Fruit fly (Drosophila melanogaster) whole organism, embryonic: ENCODE results near the gene Tango5.

Source experiments
- CG10209 ChIP-seq: fragments of 200-800 bp; sonication (Bioruptor generic); optimal IDR thresholded peaks from 3 replicates; lab custom pipeline; 2017; ENCODE audit warnings: missing biosample characterization, mild to moderate bottlenecking, missing genetic modification characterization, missing genetic modification reagents
- CG1024 ChIP-seq: fragments of 200-800 bp; sonication (Bioruptor generic); IDR thresholded peaks from 2 replicates; pipeline ENCODE4 v1.3.6; 2022; ENCODE audit warnings: missing biosample characterization, missing genetic modification characterization
- CG10431 ChIP-seq: fragments of 200-800 bp; sonication (Bioruptor generic); optimal IDR thresholded peaks from 3 replicates; lab custom pipeline; 2018; ENCODE audit warnings: missing biosample characterization, mild to moderate bottlenecking, missing genetic modification characterization
- CG1233 ChIP-seq: fragments of 200-800 bp; sonication (Bioruptor generic); optimal IDR thresholded peaks from 4 replicates; lab custom pipeline; 2018; ENCODE audit warnings: missing biosample characterization, mild to moderate bottlenecking, missing genetic modification characterization
- CG13775 ChIP-seq: fragments of 200-800 bp; sonication (Bioruptor generic); optimal IDR thresholded peaks from 3 replicates; lab custom pipeline; 2017; ENCODE audit warnings: missing biosample characterization, mild to moderate bottlenecking, missing genetic modification characterization
- CG14860 ChIP-seq: fragments of 200-800 bp; sonication (Bioruptor generic); IDR thresholded peaks from 3 replicates; pipeline ENCODE4 v1.3.6; 2022; ENCODE audit warnings: missing biosample characterization, missing genetic modification characterization; ENCODE audit not compliant: partially characterized antibody
- CG15011 ChIP-seq: fragments of 200-800 bp; sonication (Bioruptor generic); optimal IDR thresholded peaks from 3 replicates; lab custom pipeline; 2018; ENCODE audit warnings: missing biosample characterization, mild to moderate bottlenecking, missing genetic modification characterization
- CG16813 ChIP-seq: fragments of 200-800 bp; sonication (Bioruptor generic); IDR thresholded peaks from 3 replicates; pipeline ENCODE4 v1.3.6; 2022; ENCODE audit warnings: missing biosample characterization, missing genetic modification characterization; ENCODE audit not compliant: partially characterized antibody
- CG17361 ChIP-seq: fragments of 200-800 bp; sonication (Bioruptor generic); IDR thresholded peaks from 3 replicates; pipeline ENCODE4 v1.3.6; 2022; ENCODE audit warnings: missing biosample characterization, missing genetic modification characterization
- CG17912 ChIP-seq: fragments of 200-800 bp; sonication (Bioruptor generic); optimal IDR thresholded peaks from 2 replicates; lab custom pipeline; 2018; ENCODE audit warnings: missing biosample characterization, mild to moderate bottlenecking, missing genetic modification characterization
- CG30020 ChIP-seq: fragments of 200-800 bp; optimal IDR thresholded peaks from 2 replicates; lab custom pipeline; 2019; ENCODE audit warnings: missing biosample characterization, mild to moderate bottlenecking, missing genetic modification characterization, moderate library complexity
- CG3281 ChIP-seq: fragments of 200-800 bp; sonication (Bioruptor generic); optimal IDR thresholded peaks from 3 replicates; lab custom pipeline; 2017; ENCODE audit warnings: missing biosample characterization, mild to moderate bottlenecking, missing genetic modification characterization
- CG33213 ChIP-seq: fragments of 200-800 bp; sonication (Bioruptor generic); optimal IDR thresholded peaks from 3 replicates; lab custom pipeline; 2016; ENCODE audit warnings: missing biosample characterization, missing genetic modification characterization
- CG3995 ChIP-seq: fragments of 200-800 bp; sonication (Bioruptor generic); optimal IDR thresholded peaks from 3 replicates; lab custom pipeline; 2016; ENCODE audit warnings: missing biosample characterization, missing genetic modification characterization
- CG5953 ChIP-seq: fragments of 200-800 bp; sonication (Bioruptor generic); IDR thresholded peaks from 2 replicates; pipeline ENCODE4 v1.3.6; 2022; ENCODE audit warnings: missing biosample characterization, missing genetic modification characterization
- CG6272 ChIP-seq: fragments of 200-800 bp; sonication (Bioruptor generic); IDR thresholded peaks from 2 replicates; pipeline ENCODE4 v1.3.6; 2022; ENCODE audit warnings: missing biosample characterization, missing genetic modification characterization
- CG6765 ChIP-seq: fragments of 200-800 bp; sonication (Bioruptor generic); optimal IDR thresholded peaks from 3 replicates; lab custom pipeline; 2017; ENCODE audit warnings: missing biosample characterization, mild to moderate bottlenecking, missing genetic modification characterization
- CG6813 ChIP-seq: fragments of 200-800 bp; sonication (Bioruptor generic); optimal IDR thresholded peaks from 2 replicates; lab custom pipeline; 2017; ENCODE audit warnings: missing biosample characterization, missing genetic modification characterization, mild to moderate bottlenecking, moderate library complexity, missing genetic modification reagents
- CrebB ChIP-seq: fragments of 200-800 bp; sonication (Bioruptor generic); optimal IDR thresholded peaks from 3 replicates; lab custom pipeline; 2018; ENCODE audit warnings: missing biosample characterization, mild to moderate bottlenecking, missing genetic modification characterization
- ERR ChIP-seq: fragments of 200-800 bp; sonication (Bioruptor generic); optimal IDR thresholded peaks from 2 replicates; lab custom pipeline; 2016; ENCODE audit warnings: missing biosample characterization, missing genetic modification characterization
- GATAe ChIP-seq: fragments of 200-800 bp; sonication (Bioruptor generic); conservative IDR thresholded peaks from 2 replicates; pipeline ENCODE4 v1.3.6; 2022; ENCODE audit warnings: missing biosample characterization, missing genetic modification characterization
- Mrtf ChIP-seq: fragments of 200-800 bp; sonication (Bioruptor generic); IDR thresholded peaks from 3 replicates; pipeline ENCODE4 v1.3.6; 2022; ENCODE audit warnings: missing biosample characterization, missing genetic modification characterization
- Opbp ChIP-seq: fragments of 200-800 bp; sonication (Bioruptor generic); IDR thresholded peaks from 3 replicates; pipeline ENCODE4 v1.3.6; 2022; ENCODE audit warnings: missing biosample characterization, missing genetic modification characterization; ENCODE audit not compliant: partially characterized antibody
- Poxn ChIP-seq: fragments of 200-800 bp; sonication (Bioruptor generic); IDR thresholded peaks from 2 replicates; pipeline ENCODE4 v1.3.6; 2022; ENCODE audit warnings: missing biosample characterization, missing genetic modification characterization
- Sin3A ChIP-seq: fragments of >200 bp; optimal IDR thresholded peaks from 2 replicates; lab custom pipeline; 2018
- TFAM ChIP-seq: fragments of 200-800 bp; sonication (Bioruptor generic); optimal IDR thresholded peaks from 2 replicates; lab custom pipeline; 2017; ENCODE audit warnings: missing biosample characterization, missing genetic modification characterization, inconsistent platforms
- Taf1 ChIP-seq: fragments of 200-800 bp; sonication (Bioruptor generic); IDR thresholded peaks from 2 replicates; pipeline ENCODE4 v1.3.6; 2022; ENCODE audit warnings: missing biosample characterization, missing genetic modification characterization
- Xbp1 ChIP-seq: fragments of 200-800 bp; sonication (Bioruptor generic); optimal IDR thresholded peaks from 3 replicates; lab custom pipeline; 2016; ENCODE audit warnings: missing biosample characterization, mild to moderate bottlenecking, missing genetic modification characterization
- aop ChIP-seq: fragments of 200-800 bp; sonication (Bioruptor generic); IDR thresholded peaks from 2 replicates; pipeline ENCODE4 v1.3.6; 2022; ENCODE audit warnings: missing biosample characterization, missing genetic modification characterization
- ato ChIP-seq: fragments of 200-800 bp; sonication (Bioruptor generic); IDR thresholded peaks from 2 replicates; pipeline ENCODE4 v1.3.6; 2022; ENCODE audit warnings: missing biosample characterization, missing genetic modification characterization; ENCODE audit not compliant: partially characterized antibody
- bab2 ChIP-seq: fragments of 200-800 bp; sonication (Bioruptor generic); optimal IDR thresholded peaks from 2 replicates; lab custom pipeline; 2016; ENCODE audit warnings: missing biosample characterization, missing genetic modification characterization
- bowl ChIP-seq: fragments of 200-800 bp; sonication (Bioruptor generic); IDR thresholded peaks from 2 replicates; pipeline ENCODE4 v1.3.6; 2022; ENCODE audit warnings: missing biosample characterization, missing genetic modification characterization
- btn ChIP-seq: fragments of 200-800 bp; sonication (Bioruptor generic); optimal IDR thresholded peaks from 2 replicates; lab custom pipeline; 2016; ENCODE audit warnings: missing biosample characterization, missing genetic modification characterization
- chinmo ChIP-seq: fragments of 200-800 bp; sonication (Bioruptor generic); IDR thresholded peaks from 4 replicates; pipeline ENCODE4 v1.3.6; 2022; ENCODE audit warnings: missing biosample characterization, missing genetic modification characterization; ENCODE audit not compliant: partially characterized antibody
- danr ChIP-seq: fragments of 200-800 bp; sonication (Bioruptor generic); IDR thresholded peaks from 2 replicates; pipeline ENCODE4 v1.3.6; 2022; ENCODE audit warnings: missing biosample characterization, missing genetic modification characterization
- dimm ChIP-seq: fragments of 200-800 bp; sonication (Bioruptor generic); IDR thresholded peaks from 2 replicates; pipeline ENCODE4 v1.3.6; 2022; ENCODE audit warnings: missing biosample characterization, missing genetic modification characterization
- dm ChIP-seq: fragments of 200-800 bp; sonication (Bioruptor generic); optimal IDR thresholded peaks from 3 replicates; lab custom pipeline; 2016; ENCODE audit warnings: missing biosample characterization, missing genetic modification characterization
- exex ChIP-seq: fragments of 200-800 bp; sonication (Bioruptor generic); optimal IDR thresholded peaks from 4 replicates; lab custom pipeline; 2018; ENCODE audit warnings: missing biosample characterization, mild to moderate bottlenecking, missing genetic modification characterization, moderate library complexity
- fd64A ChIP-seq: fragments of 200-800 bp; sonication (Bioruptor generic); optimal IDR thresholded peaks from 3 replicates; lab custom pipeline; 2018; ENCODE audit warnings: missing biosample characterization, mild to moderate bottlenecking, missing genetic modification characterization
- gce ChIP-seq: fragments of 200-800 bp; sonication (Bioruptor generic); IDR thresholded peaks from 3 replicates; pipeline ENCODE4 v1.3.6; 2022; ENCODE audit warnings: missing biosample characterization, missing genetic modification characterization
- ham ChIP-seq: fragments of 200-800 bp; sonication (Bioruptor generic); IDR thresholded peaks from 2 replicates; pipeline ENCODE4 v1.3.6; 2022; ENCODE audit warnings: missing biosample characterization, missing genetic modification characterization
- lilli ChIP-seq: fragments of 200-800 bp; sonication (Bioruptor generic); optimal IDR thresholded peaks from 3 replicates; lab custom pipeline; 2016; ENCODE audit warnings: missing biosample characterization, missing genetic modification characterization
- odd ChIP-seq: fragments of 200-800 bp; sonication (Bioruptor generic); optimal IDR thresholded peaks from 2 replicates; lab custom pipeline; 2017; ENCODE audit warnings: missing biosample characterization, mild to moderate bottlenecking, missing genetic modification characterization
- otp ChIP-seq: fragments of 200-800 bp; sonication (Bioruptor generic); IDR thresholded peaks from 3 replicates; pipeline ENCODE4, ENCODE4 v1.3.6; 2022; ENCODE audit warnings: missing biosample characterization, missing genetic modification characterization
- pan ChIP-seq, 4 experiments: fragments of >200 bp in 3 of 4; fragments of 200-800 bp in 1 of 4; sonication (Bioruptor generic) in 1 of 4; optimal IDR thresholded peaks in 3 of 4; IDR thresholded peaks in 1 of 4; 2 replicates each; pipeline versions ENCODE4 v1.3.6 to Lab custom; 2017 to 2022; ENCODE audit warnings: missing biosample characterization in 2 of 4, missing genetic modification characterization in 2 of 4, mixed read lengths in 1 of 4
- pfk ChIP-seq: fragments of 200-800 bp; sonication (Bioruptor generic); optimal IDR thresholded peaks from 2 replicates; lab custom pipeline; 2018; ENCODE audit warnings: missing biosample characterization, mild to moderate bottlenecking, missing genetic modification characterization, moderate library complexity
- slou ChIP-seq: fragments of 200-800 bp; sonication (Bioruptor generic); optimal IDR thresholded peaks from 3 replicates; lab custom pipeline; 2016; ENCODE audit warnings: missing biosample characterization, missing genetic modification characterization
- tup ChIP-seq: fragments of 200-800 bp; sonication (Bioruptor generic); optimal IDR thresholded peaks from 2 replicates; lab custom pipeline; 2016; ENCODE audit warnings: missing biosample characterization, mild to moderate bottlenecking, missing genetic modification characterization, moderate library complexity
- vnd ChIP-seq: fragments of 200-800 bp; sonication (Bioruptor generic); IDR thresholded peaks from 3 replicates; pipeline ENCODE4 v1.3.6; 2022; ENCODE audit warnings: missing biosample characterization, missing genetic modification characterization; ENCODE audit not compliant: partially characterized antibody
- zf30C ChIP-seq: fragments of 200-800 bp; sonication (Bioruptor generic); optimal IDR thresholded peaks from 3 replicates; lab custom pipeline; 2018; ENCODE audit warnings: missing biosample characterization, mild to moderate bottlenecking, missing genetic modification characterization
- zfh1 ChIP-seq: fragments of 200-800 bp; sonication (Bioruptor generic); IDR thresholded peaks from 3 replicates; pipeline ENCODE4 v1.3.6; 2022; ENCODE audit warnings: missing biosample characterization, missing genetic modification characterization

Tango5 gene

dm6 chrX:10757616-10758078 is 6.6 kb downstream of the Tango5 start, which contains the start of gene Rph (continued):
- TF ChIP-seq Sin3A (no peak), TFAM (GFP tag; lab: Kevin White, UChicago) (no peak), CrebB (no peak), CG17912 (GFP tag; lab: Kevin White, UChicago) (no peak), CG10431 (no peak), CG17361 (GFP tag; lab: Robert Waterston, UW) (no peak), gce (no peak), lilli (peak; percentile 13), odd (no peak), Mrtf (no peak), CG1233 (GFP tag; lab: Kevin White, UChicago) (no peak), zf30C (no peak), otp (GFP tag; lab: Robert Waterston, UW) (no peak), slou (no peak), CG30020 (tag; lab: Kevin White, UChicago) (no peak), CG13775 (GFP tag; lab: Kevin White, UChicago) (no peak), exex (tag; lab: Kevin White, UChicago) (no peak), CG6765 (GFP tag; lab: Kevin White, UChicago) (no peak), bowl (GFP tag; lab: Robert Waterston, UW) (no peak), ERR (GFP tag; lab: Kevin White, UChicago) (no peak), Taf1 (GFP tag; lab: Robert Waterston, UW) (no peak), vnd (GFP tag; lab: Robert Waterston, UW) (no peak), tup (no peak), dm (no peak), CG3281 (no peak), Xbp1 (GFP tag; lab: Kevin White, UChicago) (no peak), CG14860 (GFP tag; lab: Robert Waterston, UW) (no peak), pan (optimal IDR thresholded peaks at IDR 0.05; lab: Kevin White, UChicago) (no peak), pan (GFP tag; optimal IDR thresholded peaks at IDR 0.05 in 1 of 2, IDR thresholded peaks at IDR 0.05 in 1 of 2) (no peak), CG1024 (no peak), CG16813 (GFP tag; lab: Robert Waterston, UW) (0 out of 3 replicates have a peak, but pooled peaks have one; percentile 45), danr (no peak), dimm (GFP tag; lab: Robert Waterston, UW) (no peak), CG3995 (GFP tag; lab: Kevin White, UChicago) (no peak), CG10209 (GFP tag; lab: Kevin White, UChicago) (peak; percentile 13), ham (GFP tag; lab: Robert Waterston, UW) (no peak), CG5953 (no peak), GATAe (GFP tag; lab: Robert Waterston, UW) (no peak), Poxn (GFP tag; lab: Robert Waterston, UW) (no peak), ato (no peak), bab2 (GFP tag; lab: Kevin White, UChicago) (peak; percentile 1), zfh1 (GFP tag; lab: Robert Waterston, UW) (no peak), CG6272 (GFP tag; lab: Robert Waterston, UW) (0 out of 2 replicates have a peak, but pooled peaks have one; percentile 8), fd64A (no peak), CG15011 (no peak), Opbp (GFP tag; lab: Robert Waterston, UW) (no peak), btn (GFP tag; lab: Kevin White, UChicago) (no peak), aop (GFP tag; lab: Robert Waterston, UW) (no peak), pfk (GFP tag; lab: Kevin White, UChicago) (no peak), CG33213 (no peak), chinmo (0 out of 4 replicates have a peak, but pooled peaks have one; percentile 21), CG6813 (GFP tag; lab: Kevin White, UChicago) (no peak)
